Fruit fly (Drosophila melanogaster) whole organism, wandering third instar larva: ENCODE measurements around the gene dmrt11E.

Experiments
- Abd-B ChIP-seq: fragments of >200 bp; optimal IDR thresholded peaks from 2 replicates; lab custom pipeline; 2017; ENCODE audit warnings: missing biosample characterization, missing genetic modification characterization
- CG32264 ChIP-seq: fragments of 200-800 bp; sonication (Bioruptor generic); optimal IDR thresholded peaks from 2 replicates; lab custom pipeline; 2016; ENCODE audit warnings: missing biosample characterization, missing genetic modification characterization
- CG9705 ChIP-seq: fragments of 200-800 bp; sonication (Bioruptor generic); optimal IDR thresholded peaks from 2 replicates; lab custom pipeline; 2018; ENCODE audit warnings: missing biosample characterization, mild to moderate bottlenecking, missing genetic modification characterization
- CrebA ChIP-seq: fragments of 200-800 bp; sonication (Bioruptor generic); optimal IDR thresholded peaks from 2 replicates; lab custom pipeline; 2016; ENCODE audit warnings: missing biosample characterization, mild to moderate bottlenecking, missing genetic modification characterization, borderline replicate concordance
- Dfd ChIP-seq: fragments of >200 bp; optimal IDR thresholded peaks from 2 replicates; lab custom pipeline; 2017; ENCODE audit warnings: missing biosample characterization, missing genetic modification characterization
- Dif ChIP-seq: fragments of 200-275, 200-300 bp; sonication (Bioruptor generic); optimal IDR thresholded peaks from 2 replicates; lab custom pipeline; 2018; ENCODE audit warnings: missing biosample characterization, missing genetic modification characterization; ENCODE audit not compliant: partially characterized antibody
- GATAd ChIP-seq: sonication (Bioruptor generic); optimal IDR thresholded peaks from 2 replicates; lab custom pipeline; 2016; ENCODE audit warnings: missing biosample characterization, missing genetic modification characterization
- HLH106 ChIP-seq: fragments of 200-800 bp; optimal IDR thresholded peaks from 3 replicates; lab custom pipeline; 2019; ENCODE audit warnings: missing biosample characterization, mild to moderate bottlenecking, missing genetic modification characterization, moderate library complexity
- Hnf4 ChIP-seq: fragments of 200-800 bp; sonication (Bioruptor generic); optimal IDR thresholded peaks from 2 replicates; lab custom pipeline; 2016; ENCODE audit warnings: missing biosample characterization, mild to moderate bottlenecking, missing genetic modification characterization
- Hr78 ChIP-seq: fragments of >200 bp; optimal IDR thresholded peaks from 2 replicates; lab custom pipeline; 2017; ENCODE audit warnings: missing biosample characterization, missing genetic modification characterization
- Hr83 ChIP-seq: fragments of 200-300 bp; sonication (Bioruptor generic); optimal IDR thresholded peaks from 2 replicates; lab custom pipeline; 2016; ENCODE audit warnings: missing biosample characterization, mild to moderate bottlenecking, missing genetic modification characterization, moderate library complexity; ENCODE audit not compliant: poor library complexity, severe bottlenecking
- Jra ChIP-seq: sonication (Bioruptor generic); optimal IDR thresholded peaks from 2 replicates; lab custom pipeline; 2016; ENCODE audit warnings: missing biosample characterization, missing genetic modification characterization
- Mio ChIP-seq: sonication (Bioruptor generic); optimal IDR thresholded peaks from 2 replicates; lab custom pipeline; 2016; ENCODE audit warnings: missing biosample characterization, missing genetic modification characterization
- Myc ChIP-seq: fragments of >200 bp; optimal IDR thresholded peaks from 2 replicates; lab custom pipeline; 2017
- N ChIP-seq: fragments of >200 bp; optimal IDR thresholded peaks from 2 replicates; lab custom pipeline; 2018; ENCODE audit warnings: missing biosample characterization, missing external identifiers, missing genetic modification characterization
- OdsH ChIP-seq: fragments of 200-800 bp; sonication (Bioruptor generic); optimal IDR thresholded peaks from 2 replicates; lab custom pipeline; 2016; ENCODE audit warnings: missing biosample characterization, mild to moderate bottlenecking, missing genetic modification characterization
- Rel ChIP-seq, 2 experiments: fragments of 200-800 bp; sonication (Bioruptor generic) in 1 of 2; optimal IDR thresholded peaks; 2 replicates in 1 of 2; 3 replicates in 1 of 2; lab custom pipeline; 2016 to 2019; ENCODE audit warnings: mild to moderate bottlenecking in 2 of 2, missing biosample characterization in 2 of 2, missing genetic modification characterization in 2 of 2, moderate library complexity in 1 of 2
- Sp1 ChIP-seq: fragments of 200-800 bp; sonication (Bioruptor generic); optimal IDR thresholded peaks from 3 replicates; lab custom pipeline; 2019; ENCODE audit warnings: missing biosample characterization, mild to moderate bottlenecking, missing genetic modification characterization, moderate library complexity
- Vsx2 ChIP-seq: fragments of 200-300, 225-300 bp; sonication (Bioruptor generic); optimal IDR thresholded peaks from 2 replicates; lab custom pipeline; 2018; ENCODE audit warnings: missing biosample characterization, missing genetic modification characterization; ENCODE audit not compliant: partially characterized antibody
- br ChIP-seq: fragments of 200-800 bp; sonication (Bioruptor generic); optimal IDR thresholded peaks from 2 replicates; lab custom pipeline; 2016; ENCODE audit warnings: missing biosample characterization, missing genetic modification characterization
- brk ChIP-seq: fragments of 200-800 bp; sonication (Bioruptor generic); optimal IDR thresholded peaks from 2 replicates; lab custom pipeline; 2016; ENCODE audit warnings: missing biosample characterization, mild to moderate bottlenecking, missing genetic modification characterization
- dl ChIP-seq, 2 experiments: fragments of 175-275, 200-275 bp in 1 of 2; fragments of 200-275 bp in 1 of 2; sonication (Bioruptor generic); optimal IDR thresholded peaks; lab custom pipeline; 2018; ENCODE audit warnings: mild to moderate bottlenecking in 2 of 2, missing biosample characterization in 2 of 2, missing genetic modification characterization in 2 of 2, moderate library complexity in 2 of 2; ENCODE audit not compliant: partially characterized antibody in 2 of 2, insufficient read depth in 1 of 2
- dmrt93B ChIP-seq: fragments of 200-800 bp; sonication (Bioruptor generic); optimal IDR thresholded peaks from 2 replicates; lab custom pipeline; 2018; ENCODE audit warnings: missing biosample characterization, mild to moderate bottlenecking, missing genetic modification characterization
- dsf ChIP-seq: sonication (Bioruptor generic); optimal IDR thresholded peaks from 2 replicates; lab custom pipeline; 2016; ENCODE audit warnings: missing biosample characterization, missing genetic modification characterization, borderline replicate concordance
- ey ChIP-seq: fragments of 200-800 bp; sonication (Bioruptor generic); optimal IDR thresholded peaks from 2 replicates; lab custom pipeline; 2016; ENCODE audit warnings: missing biosample characterization, missing genetic modification characterization
- foxo ChIP-seq, 2 experiments: fragments of 200-800 bp; sonication (Bioruptor generic); optimal IDR thresholded peaks; 2 replicates in 1 of 2; 3 replicates in 1 of 2; lab custom pipeline; 2016 to 2017; ENCODE audit warnings: missing biosample characterization in 2 of 2, missing genetic modification characterization in 2 of 2
- fru ChIP-seq: fragments of 200-800 bp; sonication (Bioruptor generic); optimal IDR thresholded peaks from 3 replicates; lab custom pipeline; 2016; ENCODE audit warnings: missing biosample characterization, mild to moderate bottlenecking, missing genetic modification characterization
- h ChIP-seq: fragments of 200-800 bp; sonication (Bioruptor generic); optimal IDR thresholded peaks from 3 replicates; lab custom pipeline; 2016; ENCODE audit warnings: missing biosample characterization, mild to moderate bottlenecking, missing genetic modification characterization
- jim ChIP-seq: fragments of 175-275, 200-325 bp; sonication (Bioruptor generic); optimal IDR thresholded peaks from 2 replicates; lab custom pipeline; 2016; ENCODE audit warnings: missing biosample characterization, mild to moderate bottlenecking, missing genetic modification characterization
- lola ChIP-seq: fragments of >200 bp; optimal IDR thresholded peaks from 2 replicates; lab custom pipeline; 2017; ENCODE audit warnings: missing biosample characterization, missing genetic modification characterization
- pan ChIP-seq: fragments of >200 bp; optimal IDR thresholded peaks from 2 replicates; lab custom pipeline; 2017
- psq ChIP-seq: fragments of 200-800 bp; sonication (Bioruptor generic); optimal IDR thresholded peaks from 3 replicates; lab custom pipeline; 2017; ENCODE audit warnings: missing biosample characterization, mild to moderate bottlenecking, missing genetic modification characterization, moderate library complexity
- rgr ChIP-seq: fragments of 200-800 bp; sonication (Bioruptor generic); optimal IDR thresholded peaks from 3 replicates; lab custom pipeline; 2016; ENCODE audit warnings: missing biosample characterization, mild to moderate bottlenecking, missing genetic modification characterization
- sage ChIP-seq: fragments of 200-800 bp; sonication (Bioruptor generic); optimal IDR thresholded peaks from 2 replicates; lab custom pipeline; 2016; ENCODE audit warnings: missing biosample characterization, mild to moderate bottlenecking, missing genetic modification characterization
- sv ChIP-seq: fragments of 200-800 bp; sonication (Bioruptor generic); optimal IDR thresholded peaks from 3 replicates; lab custom pipeline; 2016; ENCODE audit warnings: missing biosample characterization, missing genetic modification characterization
- tai ChIP-seq: sonication (Bioruptor generic); optimal IDR thresholded peaks from 2 replicates; lab custom pipeline; 2016; ENCODE audit warnings: missing biosample characterization, missing genetic modification characterization
- usp ChIP-seq: fragments of >200 bp; optimal IDR thresholded peaks from 2 replicates; lab custom pipeline; 2017; ENCODE audit warnings: missing biosample characterization, missing genetic modification characterization
- woc ChIP-seq: sonication (Bioruptor generic); optimal IDR thresholded peaks from 2 replicates; lab custom pipeline; 2016; ENCODE audit warnings: missing biosample characterization, mild to moderate bottlenecking, missing genetic modification characterization

dmrt11E gene

DNA sequence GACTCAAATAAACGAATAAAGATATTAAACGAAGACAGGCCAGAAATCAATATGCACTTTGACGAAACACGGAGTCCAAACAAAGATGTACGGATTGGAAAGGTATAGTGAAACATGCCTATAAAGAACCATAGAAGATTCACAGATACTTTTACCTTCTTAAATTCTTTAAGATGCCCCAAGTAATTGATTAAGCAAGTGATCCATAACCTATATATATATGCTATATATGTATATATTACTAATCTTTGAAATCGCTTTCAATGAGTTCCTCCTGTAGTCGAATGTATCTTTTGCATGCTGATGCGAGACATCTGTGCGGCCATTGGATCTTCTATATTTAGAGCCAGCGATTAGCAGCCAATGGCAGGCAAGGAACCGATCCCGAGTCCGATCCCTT is at the start of gene dmrt11E:
dmrt11E (plus strand) TSS at position 43 of the 400 bp plus-strand sequence.
- TF ChIP-seq rgr (GFP tag; lab: Kevin White, UChicago) (no peak), HLH106 (tag; lab: Kevin White, UChicago) (peak; percentile 31), h (GFP tag; lab: Kevin White, UChicago) (peak; percentile 21)

DNA sequence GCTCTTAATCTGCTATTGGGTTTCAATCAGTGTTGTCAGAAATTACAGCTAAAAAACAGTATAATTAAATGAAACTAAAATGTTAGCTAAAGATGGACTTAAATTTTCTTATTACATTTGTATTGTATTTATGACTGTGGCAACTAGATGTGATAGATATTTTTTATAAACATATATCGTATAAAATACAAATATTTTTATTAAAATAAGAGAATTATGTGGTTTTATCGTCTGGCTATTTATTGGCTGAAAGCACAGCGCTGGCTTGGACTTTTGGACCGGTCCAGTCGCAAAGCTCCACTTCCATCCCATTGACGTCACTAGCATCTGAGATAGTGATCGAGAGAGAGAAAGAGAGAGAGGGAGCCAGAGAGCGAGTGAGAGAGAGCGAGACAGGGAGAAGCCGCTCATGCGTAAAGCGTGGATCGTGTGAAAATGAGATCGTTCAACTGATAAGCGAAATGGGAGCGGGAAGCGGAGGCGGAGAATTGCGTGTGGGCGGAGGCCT is 48.6 kb upstream of the dmrt11E start:
- TF ChIP-seq Dfd (GFP tag; lab: Kevin White, UChicago) (no peak), Hr83 (GFP tag; lab: Kevin White, UChicago) (no peak), pan (lab: Kevin White, UChicago) (no peak), OdsH (GFP tag; lab: Kevin White, UChicago) (peak; percentile 41), Myc (peak; percentile 94), h (GFP tag; lab: Kevin White, UChicago) (peak; percentile 49), dmrt93B (peak; percentile 40), woc (GFP tag; lab: Kevin White, UChicago) (peak; percentile 76), Sp1 (GFP tag; lab: Kevin White, UChicago) (peak; percentile 88), N (GFP tag; lab: Kevin White, UChicago) (no peak), Dif (GFP tag; lab: Kevin White, UChicago) (peak; percentile 86), usp (GFP tag; lab: Kevin White, UChicago) (no peak), foxo (GFP tag; optimal IDR thresholded peaks at IDR 0.05; lab: Kevin White, UChicago) (peak in 1 of 2 experiments; percentile 57), dsf (no peak), ey (peak; percentile 15), lola (GFP tag; lab: Kevin White, UChicago) (no peak), psq (GFP tag; lab: Kevin White, UChicago) (peak; percentile 50), rgr (GFP tag; lab: Kevin White, UChicago) (peak; percentile 32), fru (GFP tag; lab: Kevin White, UChicago) (peak; percentile 35), Rel (GFP tag; optimal IDR thresholded peaks at IDR 0.05; lab: Kevin White, UChicago) (no peak), Rel (tag; optimal IDR thresholded peaks at IDR 0.05; lab: Kevin White, UChicago) (peak; percentile 65), jim (GFP tag; lab: Kevin White, UChicago) (no peak), tai (GFP tag; lab: Kevin White, UChicago) (no peak), HLH106 (tag; lab: Kevin White, UChicago) (peak; percentile 78), dl (GFP tag; optimal IDR thresholded peaks at IDR 0.05; lab: Kevin White, UChicago; ENCODE audit: insufficient read depth in 1 of 2, partially characterized antibody in 2 of 2) (peak; percentile 58 to 83), br (GFP tag; lab: Kevin White, UChicago) (no peak), Vsx2 (GFP tag; lab: Kevin White, UChicago) (peak; percentile 74), sage (GFP tag; lab: Kevin White, UChicago) (peak; percentile 28), Abd-B (GFP tag; lab: Kevin White, UChicago) (no peak), Hnf4 (GFP tag; lab: Kevin White, UChicago) (peak; percentile 85), CrebA (GFP tag; lab: Kevin White, UChicago) (peak; percentile 1), sv (no peak), GATAd (no peak), Jra (GFP tag; lab: Kevin White, UChicago) (no peak), brk (GFP tag; lab: Kevin White, UChicago) (peak; percentile 37), Hr78 (GFP tag; lab: Kevin White, UChicago) (no peak), Mio (no peak), CG32264 (GFP tag; lab: Kevin White, UChicago) (no peak), CG9705 (GFP tag; lab: Kevin White, UChicago) (peak; percentile 60)
